Fruit fly (Drosophila melanogaster) whole organism, embryonic: ENCODE results near the gene Atac2.

ENCODE experiments used
- C15 ChIP-seq: fragments of 200-800 bp; sonication (Bioruptor generic); IDR thresholded peaks from 3 replicates; pipeline ENCODE4 v1.3.6; 2022; ENCODE audit warnings: missing biosample characterization, missing genetic modification characterization
- CG10654 ChIP-seq: fragments of 200-800 bp; sonication (Bioruptor generic); optimal IDR thresholded peaks from 2 replicates; lab custom pipeline; 2016; ENCODE audit warnings: missing biosample characterization, missing genetic modification characterization
- CG10979 ChIP-seq: fragments of 200-800 bp; sonication (Bioruptor generic); optimal IDR thresholded peaks from 2 replicates; lab custom pipeline; 2018; ENCODE audit warnings: missing biosample characterization, mild to moderate bottlenecking, missing genetic modification characterization, moderate library complexity
- CG11085 ChIP-seq: fragments of 200-800 bp; sonication (Bioruptor generic); IDR thresholded peaks from 2 replicates; pipeline ENCODE4 v1.3.6; 2022; ENCODE audit warnings: missing biosample characterization, missing genetic modification characterization
- CG11560 ChIP-seq: fragments of 200-800 bp; sonication (Bioruptor generic); IDR thresholded peaks from 3 replicates; pipeline ENCODE4 v1.3.6; 2022; ENCODE audit warnings: missing biosample characterization, missing genetic modification characterization
- CG11695 ChIP-seq: fragments of 200-800 bp; sonication (Bioruptor generic); IDR thresholded peaks from 3 replicates; pipeline ENCODE4 v1.3.6; 2022; ENCODE audit warnings: missing biosample characterization, missing genetic modification characterization
- CG12659 ChIP-seq: fragments of 200-800 bp; sonication (Bioruptor generic); optimal IDR thresholded peaks from 3 replicates; lab custom pipeline; 2017; ENCODE audit warnings: mild to moderate bottlenecking, missing biosample characterization, missing genetic modification reagents, missing genetic modification characterization
- CG12744 ChIP-seq: fragments of 200-800 bp; sonication (Bioruptor generic); optimal IDR thresholded peaks from 2 replicates; lab custom pipeline; 2016; ENCODE audit warnings: missing biosample characterization, missing genetic modification characterization
- CG13424 ChIP-seq: fragments of 200-800 bp; sonication (Bioruptor generic); optimal IDR thresholded peaks from 2 replicates; lab custom pipeline; 2019; ENCODE audit warnings: missing biosample characterization, mild to moderate bottlenecking, missing genetic modification characterization, moderate library complexity
- CG17359 ChIP-seq: fragments of 200-800 bp; sonication (Bioruptor generic); optimal IDR thresholded peaks from 3 replicates; lab custom pipeline; 2018; ENCODE audit warnings: missing biosample characterization, mild to moderate bottlenecking, missing genetic modification characterization, moderate library complexity
- CG17361 ChIP-seq: fragments of 200-800 bp; sonication (Bioruptor generic); IDR thresholded peaks from 3 replicates; pipeline ENCODE4 v1.3.6; 2022; ENCODE audit warnings: missing biosample characterization, missing genetic modification characterization
- CG17568 ChIP-seq: fragments of 200-800 bp; sonication (Bioruptor generic); optimal IDR thresholded peaks from 2 replicates; lab custom pipeline; 2018; ENCODE audit warnings: missing biosample characterization, mild to moderate bottlenecking, missing genetic modification characterization, moderate library complexity
- CG18599 ChIP-seq: fragments of 200-800 bp; sonication (Bioruptor generic); optimal IDR thresholded peaks from 3 replicates; lab custom pipeline; 2017; ENCODE audit warnings: missing biosample characterization, missing genetic modification characterization, mild to moderate bottlenecking, moderate library complexity, missing genetic modification reagents
- CG2116 ChIP-seq: fragments of 200-800 bp; sonication (Bioruptor generic); optimal IDR thresholded peaks from 3 replicates; lab custom pipeline; 2018; ENCODE audit warnings: missing biosample characterization, mild to moderate bottlenecking, missing genetic modification characterization
- CG2678 ChIP-seq: fragments of 200-800 bp; sonication (Bioruptor generic); optimal IDR thresholded peaks from 3 replicates; lab custom pipeline; 2019; ENCODE audit warnings: missing biosample characterization, mild to moderate bottlenecking, missing genetic modification characterization, moderate library complexity
- CG2712 ChIP-seq: fragments of 200-800 bp; optimal IDR thresholded peaks from 3 replicates; lab custom pipeline; 2019; ENCODE audit warnings: missing biosample characterization, mild to moderate bottlenecking, missing genetic modification characterization, moderate library complexity
- CG31388 ChIP-seq: fragments of 200-800 bp; sonication (Bioruptor generic); optimal IDR thresholded peaks from 2 replicates; lab custom pipeline; 2016; ENCODE audit warnings: missing biosample characterization, missing genetic modification characterization
- CG31441 ChIP-seq: fragments of 200-800 bp; sonication (Bioruptor generic); IDR thresholded peaks from 2 replicates; pipeline ENCODE4 v1.3.6; 2022; ENCODE audit warnings: missing biosample characterization, missing genetic modification characterization
- CG32532 ChIP-seq: fragments of 200-800 bp; sonication (Bioruptor generic); IDR thresholded peaks from 2 replicates; pipeline ENCODE4 v1.3.6; 2022; ENCODE audit warnings: missing biosample characterization, missing genetic modification characterization
- CG42726 ChIP-seq: fragments of 200-800 bp; sonication (Bioruptor generic); IDR thresholded peaks from 2 replicates; pipeline ENCODE4 v1.3.6; 2022; ENCODE audit warnings: missing biosample characterization, missing genetic modification characterization; ENCODE audit not compliant: partially characterized antibody
- CG4424 ChIP-seq: fragments of 200-800 bp; sonication (Bioruptor generic); optimal IDR thresholded peaks from 3 replicates; lab custom pipeline; 2016; ENCODE audit warnings: missing biosample characterization, missing genetic modification characterization
- CG5180 ChIP-seq: fragments of 200-800 bp; sonication (Bioruptor generic); optimal IDR thresholded peaks from 3 replicates; lab custom pipeline; 2017; ENCODE audit warnings: missing biosample characterization, missing genetic modification characterization, mild to moderate bottlenecking, moderate library complexity, missing genetic modification reagents
- CG7745 ChIP-seq: fragments of 200-800 bp; sonication (Bioruptor generic); optimal IDR thresholded peaks from 2 replicates; lab custom pipeline; 2018; ENCODE audit warnings: missing biosample characterization, mild to moderate bottlenecking, missing genetic modification characterization, moderate library complexity
- CG7987 ChIP-seq: fragments of 200-800 bp; sonication (Bioruptor generic); optimal IDR thresholded peaks from 2 replicates; lab custom pipeline; 2018; ENCODE audit warnings: missing biosample characterization, mild to moderate bottlenecking, missing genetic modification characterization, moderate library complexity
- CG8924 ChIP-seq: fragments of 200-800 bp; optimal IDR thresholded peaks from 3 replicates; lab custom pipeline; 2019; ENCODE audit warnings: missing biosample characterization, mild to moderate bottlenecking, missing genetic modification characterization, moderate library complexity
- D ChIP-seq, 2 experiments: fragments of 200-800 bp in 1 of 2; fragments of >200 bp in 1 of 2; sonication (Bioruptor generic) in 1 of 2; optimal IDR thresholded peaks; 2 replicates in 1 of 2; 3 replicates in 1 of 2; lab custom pipeline; 2017; ENCODE audit warnings: mild to moderate bottlenecking in 1 of 2, missing biosample characterization in 1 of 2, missing genetic modification characterization in 1 of 2, missing genetic modification reagents in 1 of 2
- Dbx ChIP-seq: fragments of 200-800 bp; sonication (Bioruptor generic); IDR thresholded peaks from 3 replicates; pipeline ENCODE4 v1.3.6; 2022; ENCODE audit warnings: missing biosample characterization, missing genetic modification characterization
- Dll ChIP-seq: fragments of 200-800 bp; sonication (Bioruptor generic); IDR thresholded peaks from 4 replicates; pipeline ENCODE4 v1.3.6; 2022; ENCODE audit warnings: missing biosample characterization, missing genetic modification characterization; ENCODE audit not compliant: partially characterized antibody
- HLH54F ChIP-seq: fragments of 200-800 bp; sonication (Bioruptor generic); optimal IDR thresholded peaks from 3 replicates; lab custom pipeline; 2016; ENCODE audit warnings: missing biosample characterization, missing genetic modification characterization
- Hr3 ChIP-seq: fragments of 200-800 bp; sonication (Bioruptor generic); optimal IDR thresholded peaks from 3 replicates; lab custom pipeline; 2016; ENCODE audit warnings: missing biosample characterization, missing genetic modification characterization
- Meics ChIP-seq: fragments of 200-800 bp; sonication (Bioruptor generic); optimal IDR thresholded peaks from 2 replicates; lab custom pipeline; 2017; ENCODE audit warnings: missing biosample characterization, mild to moderate bottlenecking, missing genetic modification characterization
- Pdp1 ChIP-seq, 2 experiments: fragments of 200-800 bp; sonication (Bioruptor generic); optimal IDR thresholded peaks; 3 replicates each; lab custom pipeline; 2016; ENCODE audit warnings: missing biosample characterization in 2 of 2, missing genetic modification characterization in 2 of 2, mild to moderate bottlenecking in 1 of 2, moderate library complexity in 1 of 2
- Stat92E ChIP-seq, 3 experiments: fragments of >200 bp in 2 of 3; fragments of 200-800 bp in 1 of 3; sonication (Bioruptor generic) in 1 of 3; optimal IDR thresholded peaks; 2 replicates each; lab custom pipeline; 2017 to 2019; ENCODE audit warnings: missing biosample characterization in 3 of 3, missing genetic modification characterization in 3 of 3, mild to moderate bottlenecking in 1 of 3, moderate library complexity in 1 of 3
- abd-A ChIP-seq: fragments of 200-800 bp; sonication (Bioruptor generic); optimal IDR thresholded peaks from 3 replicates; lab custom pipeline; 2019; ENCODE audit warnings: missing biosample characterization, mild to moderate bottlenecking, missing genetic modification characterization, moderate library complexity
- cad ChIP-seq: fragments of >200 bp; optimal IDR thresholded peaks from 2 replicates; lab custom pipeline; 2017; ENCODE audit warnings: missing biosample characterization, missing genetic modification characterization
- dan ChIP-seq: fragments of 200-800 bp; sonication (Bioruptor generic); IDR thresholded peaks from 2 replicates; pipeline ENCODE4 v1.3.6; 2022; ENCODE audit warnings: missing biosample characterization, missing genetic modification characterization
- emc ChIP-seq: fragments of 200-800 bp; sonication (Bioruptor generic); optimal IDR thresholded peaks from 2 replicates; lab custom pipeline; 2016; ENCODE audit warnings: missing biosample characterization, missing genetic modification characterization
- fd64A ChIP-seq: fragments of 200-800 bp; sonication (Bioruptor generic); optimal IDR thresholded peaks from 3 replicates; lab custom pipeline; 2018; ENCODE audit warnings: missing biosample characterization, mild to moderate bottlenecking, missing genetic modification characterization
- gro ChIP-seq: fragments of 200-800 bp; sonication (Bioruptor generic); optimal IDR thresholded peaks from 2 replicates; lab custom pipeline; 2016; ENCODE audit warnings: missing biosample characterization, missing genetic modification characterization
- hbn ChIP-seq: fragments of 200-800 bp; sonication (Bioruptor generic); IDR thresholded peaks from 2 replicates; pipeline ENCODE4 v1.3.6; 2022; ENCODE audit warnings: missing biosample characterization, missing genetic modification characterization; ENCODE audit not compliant: partially characterized antibody
- kah ChIP-seq: fragments of 200-800 bp; sonication (Bioruptor generic); optimal IDR thresholded peaks from 2 replicates; lab custom pipeline; 2018; ENCODE audit warnings: missing biosample characterization, mild to moderate bottlenecking, missing genetic modification characterization
- klu ChIP-seq: fragments of 200-800 bp; sonication (Bioruptor generic); IDR thresholded peaks from 2 replicates; pipeline ENCODE4 v1.3.6; 2022; ENCODE audit warnings: missing biosample characterization, missing genetic modification characterization
- nom ChIP-seq: fragments of 200-800 bp; sonication (Bioruptor generic); optimal IDR thresholded peaks from 2 replicates; lab custom pipeline; 2017; ENCODE audit warnings: missing biosample characterization, missing genetic modification characterization, mild to moderate bottlenecking, moderate library complexity, missing genetic modification reagents
- onecut ChIP-seq: fragments of 200-800 bp; sonication (Bioruptor generic); IDR thresholded peaks from 2 replicates; pipeline ENCODE4 v1.3.6; 2022; ENCODE audit warnings: missing biosample characterization, missing genetic modification characterization
- org-1 ChIP-seq: fragments of 200-800 bp; sonication (Bioruptor generic); optimal IDR thresholded peaks from 2 replicates; lab custom pipeline; 2017; ENCODE audit warnings: missing biosample characterization, missing genetic modification characterization
- p53 ChIP-seq: fragments of 200-800 bp; sonication (Bioruptor generic); optimal IDR thresholded peaks from 2 replicates; lab custom pipeline; 2016; ENCODE audit warnings: missing biosample characterization, missing genetic modification characterization
- sens-2 ChIP-seq: fragments of 200-800 bp; sonication (Bioruptor generic); IDR thresholded peaks from 2 replicates; pipeline ENCODE4 v1.3.6; 2022; ENCODE audit warnings: missing biosample characterization, missing genetic modification characterization
- zf30C ChIP-seq: fragments of 200-800 bp; sonication (Bioruptor generic); optimal IDR thresholded peaks from 3 replicates; lab custom pipeline; 2018; ENCODE audit warnings: missing biosample characterization, mild to moderate bottlenecking, missing genetic modification characterization

Atac2 gene

DNA sequence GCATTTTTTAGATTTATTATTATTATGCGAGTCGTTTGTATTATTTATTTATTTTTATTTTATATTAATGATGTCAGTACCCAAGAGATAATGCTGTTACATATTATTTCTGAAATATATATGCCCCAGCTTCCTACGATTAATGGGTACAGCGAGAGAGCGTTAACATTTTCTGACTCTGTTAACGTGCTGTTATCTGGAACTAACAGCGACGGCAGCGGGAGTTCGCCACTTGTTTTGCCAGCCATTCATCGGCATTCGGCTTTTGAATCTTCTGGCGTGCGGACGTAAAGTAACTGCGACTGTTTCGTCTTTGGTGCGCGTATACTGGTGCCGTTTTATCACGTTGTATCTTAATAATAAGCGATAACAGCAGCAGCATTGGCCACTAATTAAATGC, 5.0 kb upstream of the Atac2 start, which contains the start of gene MESR3 (continued):
- peak; percentile 89 for TF ChIP-seq CG2678 (tag; lab: Kevin White, UChicago)
- peak; percentile 2 for TF ChIP-seq org-1 (GFP tag; lab: Kevin White, UChicago)
- TF ChIP-seq CG31388 (GFP tag; lab: Kevin White, UChicago): no peak
- TF ChIP-seq dan (GFP tag; lab: Robert Waterston, UW): no peak
- peak; percentile 57 for TF ChIP-seq kah (GFP tag; lab: Kevin White, UChicago)
- TF ChIP-seq, all 482 proteins: peak for 266

DNA sequence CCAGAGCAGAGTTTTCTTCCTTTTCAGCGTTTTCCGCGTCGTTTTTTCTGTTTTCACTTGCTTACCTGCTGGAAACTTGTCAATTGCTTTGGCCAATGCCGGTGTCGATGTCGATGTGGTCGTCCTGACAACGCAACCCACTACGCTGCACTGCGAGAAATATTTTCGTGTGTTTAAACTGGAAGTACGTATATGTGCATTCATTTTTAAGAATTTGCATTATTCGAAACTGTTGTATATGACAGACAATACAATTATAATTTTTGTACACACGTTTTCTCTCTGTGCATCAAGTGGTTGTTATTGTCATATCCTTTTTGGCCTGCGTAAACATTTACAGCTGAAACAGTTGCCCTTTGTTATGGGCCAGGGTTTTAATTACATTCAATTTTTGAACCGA, 4.0 kb upstream of the Atac2 start, which contains the start of gene IFT46:
TSS of gene IFT46 (minus strand) at position 88 of the 400 bp plus-strand sequence.
- no peak for TF ChIP-seq Pdp1 (GFP tag; optimal IDR thresholded peaks at IDR 0.05; lab: Kevin White, UChicago)
- peak; percentile 24 for TF ChIP-seq CG8924
- no peak for TF ChIP-seq CG7745 (tag; lab: Kevin White, UChicago)
- no peak for TF ChIP-seq CG11560
- no peak for TF ChIP-seq CG7987 (GFP tag; lab: Kevin White, UChicago)
- TF ChIP-seq CG17568 (GFP tag; lab: Kevin White, UChicago): no peak
- TF ChIP-seq HLH54F (GFP tag; lab: Kevin White, UChicago): no peak
- no peak for TF ChIP-seq p53
- no peak for TF ChIP-seq klu (GFP tag; lab: Robert Waterston, UW)
- no peak for TF ChIP-seq Dll (GFP tag; lab: Robert Waterston, UW)
- no peak for TF ChIP-seq hbn (GFP tag; lab: Robert Waterston, UW)
- no peak for TF ChIP-seq CG18599 (GFP tag; lab: Kevin White, UChicago)
- no peak for TF ChIP-seq CG32532 (GFP tag; lab: Robert Waterston, UW)
- TF ChIP-seq C15 (GFP tag; lab: Robert Waterston, UW): no peak
- no peak for TF ChIP-seq onecut (GFP tag; lab: Robert Waterston, UW)
- peak; percentile 86 for TF ChIP-seq zf30C (GFP tag; lab: Kevin White, UChicago)
- TF ChIP-seq Hr3 (GFP tag; lab: Kevin White, UChicago): no peak
- TF ChIP-seq CG2116 (GFP tag; lab: Kevin White, UChicago): no peak
- no peak for TF ChIP-seq CG31441 (GFP tag; lab: Robert Waterston, UW)
- no peak for TF ChIP-seq CG10654 (GFP tag; lab: Kevin White, UChicago)
- no peak for TF ChIP-seq dan (GFP tag; lab: Robert Waterston, UW)
- TF ChIP-seq CG4424 (GFP tag; lab: Kevin White, UChicago): no peak
- no peak for TF ChIP-seq CG12744 (GFP tag; lab: Kevin White, UChicago)
- TF ChIP-seq CG5180 (GFP tag; lab: Kevin White, UChicago): no peak
- peak; percentile 14 for TF ChIP-seq CG10979
- TF ChIP-seq sens-2 (GFP tag; lab: Robert Waterston, UW): no peak
- TF ChIP-seq CG42726 (GFP tag; lab: Robert Waterston, UW): no peak
- no peak for TF ChIP-seq CG12659 (GFP tag; lab: Kevin White, UChicago)
- peak; percentile 39; the same call in 1 of the 3 replicates for TF ChIP-seq Dbx (GFP tag; lab: Robert Waterston, UW)
- no peak for TF ChIP-seq nom (GFP tag; lab: Kevin White, UChicago)
- no peak for TF ChIP-seq CG17361
- peak; percentile 2 for TF ChIP-seq gro
- no peak for TF ChIP-seq CG13424 (tag; lab: Kevin White, UChicago)
- no peak for TF ChIP-seq emc (GFP tag; lab: Kevin White, UChicago)
- TF ChIP-seq CG2712: peak; percentile 35
- TF ChIP-seq D (optimal IDR thresholded peaks at IDR 0.05; lab: Kevin White, UChicago): no peak
- TF ChIP-seq D (GFP tag; optimal IDR thresholded peaks at IDR 0.05; lab: Kevin White, UChicago): no peak
- TF ChIP-seq abd-A: no peak
- no peak for TF ChIP-seq Stat92E (GFP tag; optimal IDR thresholded peaks at IDR 0.05; lab: Kevin White, UChicago)
- TF ChIP-seq Meics (GFP tag; lab: Kevin White, UChicago): no peak
- no peak for TF ChIP-seq fd64A (GFP tag; lab: Kevin White, UChicago)
- no peak for TF ChIP-seq cad (GFP tag; lab: Kevin White, UChicago)
- TF ChIP-seq CG11695 (GFP tag; lab: Robert Waterston, UW): no peak
- no peak for TF ChIP-seq CG11085 (GFP tag; lab: Robert Waterston, UW)
- TF ChIP-seq CG17359: no peak
